Worm (Caenorhabditis elegans) whole organism, late embryonic: ENCODE measurements around the gene ZK662.5.

Source experiments
- C08G9.2 ChIP-seq: sonication (generic microtip); optimal IDR thresholded peaks from 2 replicates; lab custom pipeline; 2016; ENCODE audit warnings: mild to moderate bottlenecking, missing genetic modification characterization, moderate library complexity, missing compliant biosample characterization
- C38D4.7 ChIP-seq: fragments of 200-800 bp; sonication (Bioruptor generic); optimal IDR thresholded peaks from 2 replicates; lab custom pipeline; 2018; ENCODE audit warnings: mild to moderate bottlenecking, missing genetic modification characterization, moderate library complexity, missing compliant biosample characterization
- F13H6.1 ChIP-seq: sonication (generic microtip); optimal IDR thresholded peaks from 2 replicates; lab custom pipeline; 2016; ENCODE audit warnings: missing genetic modification characterization, missing compliant biosample characterization
- ama-1 ChIP-seq: fragments of 150-350 bp; optimal IDR thresholded peaks from 2 replicates; lab custom pipeline; 2014
- ceh-14 ChIP-seq: sonication (generic microtip); optimal IDR thresholded peaks from 2 replicates; lab custom pipeline; 2016; ENCODE audit warnings: missing genotype, missing genetic modification characterization, missing compliant biosample characterization
- ceh-18 ChIP-seq: sonication (generic microtip); optimal IDR thresholded peaks from 2 replicates; lab custom pipeline; 2016; ENCODE audit warnings: missing genetic modification characterization, missing compliant biosample characterization
- ceh-2 ChIP-seq: sonication (generic microtip); optimal IDR thresholded peaks from 2 replicates; lab custom pipeline; 2016; ENCODE audit warnings: missing genotype, missing genetic modification characterization, missing compliant biosample characterization
- ceh-31 ChIP-seq: sonication (generic microtip); optimal IDR thresholded peaks from 2 replicates; lab custom pipeline; 2016; ENCODE audit warnings: missing genetic modification characterization, missing compliant biosample characterization
- ceh-34 ChIP-seq: sonication (generic microtip); optimal IDR thresholded peaks from 2 replicates; lab custom pipeline; 2016; ENCODE audit warnings: mild to moderate bottlenecking, missing genetic modification characterization, missing compliant biosample characterization
- ceh-48 ChIP-seq: sonication (generic microtip); optimal IDR thresholded peaks from 2 replicates; lab custom pipeline; 2016; ENCODE audit warnings: missing genetic modification characterization, inconsistent platforms, missing compliant biosample characterization
- ceh-6 ChIP-seq: fragments of 200-800 bp; sonication (Bioruptor generic); optimal IDR thresholded peaks from 2 replicates; lab custom pipeline; 2018; ENCODE audit warnings: mild to moderate bottlenecking, missing genetic modification characterization, missing compliant biosample characterization
- elt-2 ChIP-seq: sonication (generic microtip); optimal IDR thresholded peaks from 2 replicates; lab custom pipeline; 2016; ENCODE audit warnings: missing genetic modification reagents, missing genetic modification characterization, missing compliant biosample characterization
- elt-4 ChIP-seq: sonication (generic microtip); optimal IDR thresholded peaks from 2 replicates; lab custom pipeline; 2016; ENCODE audit warnings: missing genetic modification characterization, missing compliant biosample characterization
- ets-4 ChIP-seq: sonication (generic microtip); optimal IDR thresholded peaks from 2 replicates; lab custom pipeline; 2016; ENCODE audit warnings: missing genetic modification characterization, missing compliant biosample characterization
- fax-1 ChIP-seq: sonication (generic microtip); optimal IDR thresholded peaks from 2 replicates; lab custom pipeline; 2016; ENCODE audit warnings: missing genotype, missing genetic modification characterization, missing compliant biosample characterization
- fkh-6 ChIP-seq: sonication (generic microtip); optimal IDR thresholded peaks from 2 replicates; lab custom pipeline; 2016; ENCODE audit warnings: missing genetic modification characterization, missing compliant biosample characterization
- gmeb-2 ChIP-seq: sonication (generic microtip); optimal IDR thresholded peaks from 2 replicates; lab custom pipeline; 2016; ENCODE audit warnings: missing genetic modification characterization, inconsistent platforms, missing compliant biosample characterization
- hlh-13 ChIP-seq: fragments of 200-800 bp; sonication (Bioruptor generic); optimal IDR thresholded peaks from 2 replicates; lab custom pipeline; 2018; ENCODE audit warnings: mild to moderate bottlenecking, missing genetic modification characterization, missing compliant biosample characterization
- hlh-15 ChIP-seq: sonication (generic microtip); optimal IDR thresholded peaks from 2 replicates; lab custom pipeline; 2016; ENCODE audit warnings: missing genetic modification characterization, missing compliant biosample characterization
- hlh-30 ChIP-seq: sonication (generic microtip); optimal IDR thresholded peaks from 2 replicates; lab custom pipeline; 2017; ENCODE audit warnings: antibody characterized with exemption, missing genetic modification characterization, missing compliant biosample characterization; ENCODE audit not compliant: insufficient read depth
- hlh-8 ChIP-seq: sonication (generic microtip); optimal IDR thresholded peaks from 2 replicates; lab custom pipeline; 2016; ENCODE audit warnings: missing genotype, missing genetic modification characterization, missing compliant biosample characterization
- lim-6 ChIP-seq: sonication (generic microtip); optimal IDR thresholded peaks from 2 replicates; lab custom pipeline; 2016; ENCODE audit warnings: missing genetic modification characterization, missing compliant biosample characterization
- npax-4 ChIP-seq: sonication (generic microtip); optimal IDR thresholded peaks from 2 replicates; lab custom pipeline; 2016; ENCODE audit warnings: missing genetic modification characterization, missing compliant biosample characterization
- odd-2 ChIP-seq: sonication (generic microtip); optimal IDR thresholded peaks from 2 replicates; lab custom pipeline; 2017; ENCODE audit warnings: antibody characterized with exemption, mild to moderate bottlenecking, missing genetic modification characterization, missing compliant biosample characterization
- pag-3 ChIP-seq: sonication (generic microtip); optimal IDR thresholded peaks from 2 replicates; lab custom pipeline; 2016; ENCODE audit warnings: missing compliant biosample characterization, missing genetic modification characterization, borderline replicate concordance
- pax-1 ChIP-seq: fragments of 150-350 bp; optimal IDR thresholded peaks from 2 replicates; lab custom pipeline; 2014; ENCODE audit warnings: missing biosample characterization, missing genetic modification characterization
- pha-4 ChIP-seq: fragments of 150-350 bp; optimal IDR thresholded peaks from 2 replicates; lab custom pipeline; 2018; ENCODE audit warnings: missing biosample characterization, missing genetic modification reagents, missing genetic modification characterization
- ref-2 ChIP-seq: sonication (generic microtip); optimal IDR thresholded peaks from 2 replicates; lab custom pipeline; 2016; ENCODE audit warnings: missing genetic modification characterization, missing compliant biosample characterization
- rnt-1 ChIP-seq: sonication (generic microtip); optimal IDR thresholded peaks from 2 replicates; lab custom pipeline; 2016; ENCODE audit warnings: missing genetic modification characterization, missing compliant biosample characterization
- sdc-2 ChIP-seq: sonication (generic microtip); optimal IDR thresholded peaks from 2 replicates; lab custom pipeline; 2016; ENCODE audit warnings: missing genotype, missing genetic modification characterization, missing compliant biosample characterization
- unc-42 ChIP-seq: sonication (generic microtip); optimal IDR thresholded peaks from 2 replicates; lab custom pipeline; 2016; ENCODE audit warnings: missing genotype, missing genetic modification characterization, missing compliant biosample characterization
- unc-55 ChIP-seq: sonication (generic microtip); optimal IDR thresholded peaks from 2 replicates; lab custom pipeline; 2017; ENCODE audit warnings: missing biosample characterization, missing genetic modification reagents, missing genetic modification characterization
- unc-86 ChIP-seq: sonication (generic microtip); optimal IDR thresholded peaks from 2 replicates; lab custom pipeline; 2016; ENCODE audit warnings: missing genetic modification characterization, missing compliant biosample characterization
- zip-5 ChIP-seq: sonication (generic microtip); optimal IDR thresholded peaks from 2 replicates; lab custom pipeline; 2016; ENCODE audit warnings: missing genetic modification characterization, missing compliant biosample characterization
- ztf-16 ChIP-seq: sonication (generic microtip); optimal IDR thresholded peaks from 2 replicates; lab custom pipeline; 2017; ENCODE audit warnings: missing genetic modification characterization, missing compliant biosample characterization

Gene ZK662.5

ce11 chrX:15759222-15759621 lies 37.8 kb downstream of the ZK662.5 start:
- no peak for TF ChIP-seq pag-3 (tag; lab: Kevin White, UChicago)
- TF ChIP-seq hlh-15 (tag; lab: Kevin White, UChicago): no peak
- no peak for TF ChIP-seq C38D4.7
- TF ChIP-seq ceh-34 (tag; lab: Kevin White, UChicago): no peak
- TF ChIP-seq sdc-2 (tag; lab: Kevin White, UChicago): no peak
- no peak for TF ChIP-seq F13H6.1
- TF ChIP-seq ama-1: no peak
- no peak for TF ChIP-seq odd-2 (tag; lab: Kevin White, UChicago)
- TF ChIP-seq elt-4: no peak
- TF ChIP-seq ztf-16 (tag; lab: Kevin White, UChicago): no peak
- TF ChIP-seq zip-5 (tag; lab: Kevin White, UChicago): no peak
- no peak for TF ChIP-seq unc-55 (GFP tag; lab: Kevin White, UChicago)
- TF ChIP-seq ceh-48: no peak
- no peak for TF ChIP-seq fkh-6 (tag; lab: Kevin White, UChicago)
- no peak for TF ChIP-seq ceh-6 (GFP tag; lab: Kevin White, UChicago)

ce11 chrX:15766147-15766546 lies 44.7 kb downstream of the ZK662.5 start, which contains the start of gene bus-17:
bus-17 (minus strand) TSS chrX:15766354.
- TF ChIP-seq elt-4 (no peak), ets-4 (tag; lab: Kevin White, UChicago) (no peak), lim-6 (tag; lab: Kevin White, UChicago) (no peak), unc-55 (GFP tag; lab: Kevin White, UChicago) (no peak), unc-42 (no peak), ceh-18 (tag; lab: Kevin White, UChicago) (no peak), ref-2 (tag; lab: Kevin White, UChicago) (no peak), C08G9.2 (tag; lab: Kevin White, UChicago) (no peak), hlh-15 (tag; lab: Kevin White, UChicago) (no peak), unc-86 (tag; lab: Kevin White, UChicago) (no peak), ceh-6 (GFP tag; lab: Kevin White, UChicago) (no peak), hlh-13 (GFP tag; lab: Kevin White, UChicago) (no peak), pha-4 (no peak), ceh-14 (tag; lab: Kevin White, UChicago) (no peak), sdc-2 (tag; lab: Kevin White, UChicago) (no peak), ceh-34 (tag; lab: Kevin White, UChicago) (no peak), pax-1 (no peak), hlh-30 (tag; lab: Kevin White, UChicago) (no peak)

- TF ChIP-seq ceh-18 (tag; lab: Kevin White, UChicago) (no peak), rnt-1 (tag; lab: Kevin White, UChicago) (no peak), ceh-2 (tag; lab: Kevin White, UChicago) (no peak), ceh-6 (GFP tag; lab: Kevin White, UChicago) (no peak), fax-1 (no peak)
- TF ChIP-seq, all 69 proteins: peak for 0
Observed at ce11 chrX:15766861-15767260, 45.4 kb downstream of the ZK662.5 start.

- TF ChIP-seq ceh-31 (no peak), hlh-8 (tag; lab: Kevin White, UChicago) (no peak)
Observed at ce11 chrX:15768532-15768931, 47.1 kb downstream of the ZK662.5 start.

- TF ChIP-seq lim-6 (tag; lab: Kevin White, UChicago): no peak
- TF ChIP-seq pha-4: no peak
- TF ChIP-seq npax-4 (tag; lab: Kevin White, UChicago): no peak
- TF ChIP-seq gmeb-2 (tag; lab: Kevin White, UChicago): no peak
- TF ChIP-seq hlh-13 (GFP tag; lab: Kevin White, UChicago): no peak
- TF ChIP-seq elt-2 (tag; lab: Kevin White, UChicago): peak; percentile 4
Observed at ce11 chrX:15769895-15770559, 48.6 kb downstream of the ZK662.5 start.
